Worm (Caenorhabditis elegans) whole organism, L2 larva: ENCODE measurements around the gene ncl-1.
A peak's percentile ranks its signal among the peaks of the same experiment; 100 is the strongest.

Experiments used
- C34F6.9 ChIP-seq: fragments of 150-350 bp; optimal IDR thresholded peaks from 2 replicates; lab custom pipeline; 2014; ENCODE audit warnings: missing biosample characterization, missing genetic modification characterization
- F13H6.1 ChIP-seq: sonication (generic microtip); optimal IDR thresholded peaks from 2 replicates; lab custom pipeline; 2016; ENCODE audit warnings: missing genetic modification characterization, missing compliant biosample characterization
- R02D3.7 ChIP-seq: fragments of 150-350 bp; optimal IDR thresholded peaks from 2 replicates; lab custom pipeline; 2014; ENCODE audit warnings: missing biosample characterization, missing genetic modification characterization
- Y55F3AM.14 ChIP-seq: fragments of 200-800 bp; sonication (Bioruptor generic); optimal IDR thresholded peaks from 2 replicates; lab custom pipeline; 2018; ENCODE audit warnings: mild to moderate bottlenecking, missing genetic modification characterization, missing compliant biosample characterization
- alr-1 ChIP-seq: fragments of 150-350 bp; optimal IDR thresholded peaks from 2 replicates; lab custom pipeline; 2014; ENCODE audit warnings: missing biosample characterization, missing genetic modification characterization
- aly-2 ChIP-seq: fragments of 150-350 bp; optimal IDR thresholded peaks from 2 replicates; lab custom pipeline; 2014; ENCODE audit warnings: missing biosample characterization, missing genetic modification characterization
- ama-1 ChIP-seq: fragments of 150-350 bp; optimal IDR thresholded peaks from 2 replicates; lab custom pipeline; 2018; ENCODE audit warnings: inconsistent platforms
- blmp-1 ChIP-seq: sonication (generic microtip); optimal IDR thresholded peaks from 2 replicates; lab custom pipeline; 2017; ENCODE audit warnings: missing genetic modification characterization, mild to moderate bottlenecking, missing compliant biosample characterization, antibody characterized with exemption, moderate library complexity; ENCODE audit not compliant: insufficient read depth
- ceh-16 ChIP-seq: fragments of 150-350 bp; optimal IDR thresholded peaks from 2 replicates; lab custom pipeline; 2014; ENCODE audit warnings: missing biosample characterization, missing genetic modification characterization
- ceh-82 ChIP-seq: fragments of 150-350 bp; optimal IDR thresholded peaks from 2 replicates; lab custom pipeline; 2014; ENCODE audit warnings: missing biosample characterization, missing genetic modification characterization
- crh-2 ChIP-seq: sonication (generic microtip); optimal IDR thresholded peaks from 2 replicates; lab custom pipeline; 2017; ENCODE audit warnings: missing biosample characterization, missing genetic modification characterization
- dmd-4 ChIP-seq: sonication (generic microtip); optimal IDR thresholded peaks from 2 replicates; lab custom pipeline; 2017; ENCODE audit warnings: missing biosample characterization, missing genetic modification characterization
- egl-27 ChIP-seq: sonication (generic microtip); optimal IDR thresholded peaks from 3 replicates; lab custom pipeline; 2017; ENCODE audit warnings: missing biosample characterization, missing genetic modification reagents, missing genetic modification characterization
- elt-1 ChIP-seq: fragments of 150-350 bp; optimal IDR thresholded peaks from 2 replicates; lab custom pipeline; 2014; ENCODE audit warnings: missing biosample characterization, missing genetic modification characterization
- elt-3 ChIP-seq: sonication (generic microtip); optimal IDR thresholded peaks from 2 replicates; lab custom pipeline; 2017; ENCODE audit warnings: missing biosample characterization, missing genetic modification characterization
- fos-1 ChIP-seq: fragments of 150-350 bp; optimal IDR thresholded peaks from 2 replicates; lab custom pipeline; 2014; ENCODE audit warnings: missing biosample characterization, missing genetic modification characterization
- gmeb-1 ChIP-seq: fragments of 150-350 bp; optimal IDR thresholded peaks from 2 replicates; lab custom pipeline; 2014; ENCODE audit warnings: missing biosample characterization, missing genetic modification characterization
- lin-11 ChIP-seq: fragments of 150-350 bp; sonication (generic microtip); optimal IDR thresholded peaks from 2 replicates; lab custom pipeline; 2014; ENCODE audit warnings: missing biosample characterization, missing genetic modification characterization, inconsistent platforms, mixed read lengths
- lin-13 ChIP-seq: fragments of 150-350 bp; optimal IDR thresholded peaks from 2 replicates; lab custom pipeline; 2014; ENCODE audit warnings: missing biosample characterization, missing genetic modification reagents, missing genetic modification characterization
- lin-39 ChIP-seq: fragments of 150-350 bp; optimal IDR thresholded peaks from 2 replicates; lab custom pipeline; 2014; ENCODE audit warnings: missing biosample characterization, missing genetic modification reagents, missing genetic modification characterization
- lsy-2 ChIP-seq, 2 experiments: fragments of 150-350 bp in 1 of 2; sonication (generic microtip) in 1 of 2; optimal IDR thresholded peaks; 2 replicates each; lab custom pipeline; 2014 to 2017; ENCODE audit warnings: missing biosample characterization in 2 of 2, missing genetic modification characterization in 2 of 2
- mab-5 ChIP-seq: fragments of 150-350 bp; optimal IDR thresholded peaks from 2 replicates; lab custom pipeline; 2014; ENCODE audit warnings: missing biosample characterization, missing genetic modification characterization
- mbf-1 ChIP-seq: sonication (generic microtip); optimal IDR thresholded peaks from 2 replicates; lab custom pipeline; 2017; ENCODE audit warnings: missing biosample characterization, missing genetic modification characterization
- mdl-1 ChIP-seq, 2 experiments: fragments of 150-350 bp in 1 of 2; sonication (generic microtip) in 1 of 2; optimal IDR thresholded peaks; 2 replicates each; lab custom pipeline; 2017; ENCODE audit warnings: missing biosample characterization in 2 of 2, missing genetic modification characterization in 2 of 2
- nhr-10 ChIP-seq: sonication (generic microtip); optimal IDR thresholded peaks from 2 replicates; lab custom pipeline; 2017; ENCODE audit warnings: missing biosample characterization, missing genetic modification characterization
- nhr-11 ChIP-seq: fragments of 150-350 bp; optimal IDR thresholded peaks from 2 replicates; lab custom pipeline; 2014; ENCODE audit warnings: missing biosample characterization, missing genetic modification characterization
- nhr-129 ChIP-seq: fragments of 150-350 bp; optimal IDR thresholded peaks from 2 replicates; lab custom pipeline; 2014; ENCODE audit warnings: missing biosample characterization, missing genetic modification characterization
- nhr-21 ChIP-seq: fragments of 150-350 bp; optimal IDR thresholded peaks from 2 replicates; lab custom pipeline; 2014; ENCODE audit warnings: missing biosample characterization, missing genetic modification characterization
- nhr-23 ChIP-seq: fragments of 150-350 bp; optimal IDR thresholded peaks from 2 replicates; lab custom pipeline; 2014; ENCODE audit warnings: missing biosample characterization, missing genetic modification reagents, missing genetic modification characterization
- nhr-237 ChIP-seq: fragments of 150-350 bp; optimal IDR thresholded peaks from 2 replicates; lab custom pipeline; 2014; ENCODE audit warnings: missing biosample characterization, missing genetic modification characterization
- nhr-25 ChIP-seq: fragments of 150-350 bp; sonication (generic microtip); optimal IDR thresholded peaks from 3 replicates; lab custom pipeline; 2014; ENCODE audit warnings: missing biosample characterization, missing genetic modification characterization
- nhr-6 ChIP-seq: fragments of 150-350 bp; optimal IDR thresholded peaks from 2 replicates; lab custom pipeline; 2014; ENCODE audit warnings: missing biosample characterization, missing genetic modification characterization
- nhr-77 ChIP-seq: fragments of 150-350 bp; optimal IDR thresholded peaks from 2 replicates; lab custom pipeline; 2014; ENCODE audit warnings: missing biosample characterization, missing genetic modification characterization
- sem-4 ChIP-seq: fragments of 150-350 bp; optimal IDR thresholded peaks from 2 replicates; lab custom pipeline; 2014; ENCODE audit warnings: missing biosample characterization, missing genetic modification reagents, missing genetic modification characterization
- skn-1 ChIP-seq: sonication (generic microtip); optimal IDR thresholded peaks from 2 replicates; lab custom pipeline; 2017; ENCODE audit warnings: missing biosample characterization, missing genetic modification characterization
- sma-3 ChIP-seq: sonication (generic microtip); optimal IDR thresholded peaks from 2 replicates; lab custom pipeline; 2016; ENCODE audit warnings: missing genetic modification reagents, missing genetic modification characterization, missing compliant biosample characterization
- sma-9 ChIP-seq, 2 experiments: fragments of 150-350 bp in 1 of 2; sonication (generic microtip) in 1 of 2; optimal IDR thresholded peaks; 2 replicates each; lab custom pipeline; 2014 to 2016; ENCODE audit warnings: missing genetic modification characterization in 2 of 2, mild to moderate bottlenecking in 1 of 2, missing biosample characterization in 1 of 2, missing compliant biosample characterization in 1 of 2, missing genetic modification reagents in 1 of 2, moderate library complexity in 1 of 2
- snpc-4 ChIP-seq: fragments of 150-350 bp; optimal IDR thresholded peaks from 2 replicates; lab custom pipeline; 2014; ENCODE audit warnings: missing biosample characterization, missing genetic modification characterization
- unc-39 ChIP-seq: fragments of 150-350 bp; optimal IDR thresholded peaks from 2 replicates; lab custom pipeline; 2014; ENCODE audit warnings: missing biosample characterization, missing genetic modification characterization
- unc-55 ChIP-seq: fragments of 150-350 bp; sonication (generic microtip); optimal IDR thresholded peaks from 3 replicates; lab custom pipeline; 2014; ENCODE audit warnings: missing biosample characterization, missing genetic modification reagents, missing genetic modification characterization
- unc-62 ChIP-seq: fragments of 150-350 bp; optimal IDR thresholded peaks from 2 replicates; lab custom pipeline; 2014; ENCODE audit warnings: missing biosample characterization, missing genetic modification reagents, missing genetic modification characterization
- zag-1 ChIP-seq: fragments of 150-350 bp; optimal IDR thresholded peaks from 2 replicates; lab custom pipeline; 2014; ENCODE audit warnings: missing biosample characterization, missing genetic modification characterization
- ztf-1 ChIP-seq: fragments of 200-800 bp; sonication (Bioruptor generic); conservative IDR thresholded peaks from 2 replicates; pipeline ENCODE4 v1.3.6; 2022; ENCODE audit warnings: missing genetic modification characterization, missing compliant biosample characterization
- ztf-11 ChIP-seq: sonication (generic microtip); optimal IDR thresholded peaks from 2 replicates; lab custom pipeline; 2017; ENCODE audit warnings: missing biosample characterization, missing genetic modification characterization
- ztf-4 ChIP-seq: fragments of 150-350 bp; optimal IDR thresholded peaks from 2 replicates; lab custom pipeline; 2014; ENCODE audit warnings: missing biosample characterization, missing genetic modification characterization

Gene ncl-1

ce11 chrIII:7710066-7710465 is 9.5 kb upstream of the ncl-1 start:
- TF ChIP-seq elt-1 (tag; lab: Kevin White, UChicago) (no peak), ztf-4 (tag; lab: Kevin White, UChicago) (peak; percentile 64), nhr-23 (tag; lab: Kevin White, UChicago) (no peak), crh-2 (peak; percentile 83), nhr-6 (tag; lab: Kevin White, UChicago) (peak; percentile 64), nhr-77 (tag; lab: Kevin White, UChicago) (no peak), snpc-4 (peak; percentile 58), blmp-1 (tag; lab: Kevin White, UChicago) (peak; percentile 58), mdl-1 (tag; optimal IDR thresholded peaks at IDR 0.05; lab: Kevin White, UChicago) (no peak), Y55F3AM.14 (GFP tag; lab: Kevin White, UChicago) (no peak), zag-1 (tag; lab: Kevin White, UChicago) (peak; percentile 62), F13H6.1 (peak; percentile 82), nhr-237 (tag; lab: Kevin White, UChicago) (no peak), nhr-25 (tag; lab: Kevin White, UChicago) (peak; percentile 71), lin-13 (GFP tag; lab: Kevin White, UChicago) (peak; percentile 98), sem-4 (peak; percentile 80), sma-9 (GFP tag; optimal IDR thresholded peaks at IDR 0.05; lab: Kevin White, UChicago) (peak; percentile 55), sma-9 (tag; optimal IDR thresholded peaks at IDR 0.05; lab: Kevin White, UChicago) (no peak), mbf-1 (tag; lab: Kevin White, UChicago) (no peak), ama-1 (lab: Kevin White, UChicago) (peak; percentile 25), dmd-4 (tag; lab: Kevin White, UChicago) (no peak), mab-5 (peak; percentile 46), alr-1 (no peak), ztf-1 (GFP tag; lab: Robert Waterston, UW) (no peak), lsy-2 (tag; optimal IDR thresholded peaks at IDR 0.05; lab: Kevin White, UChicago) (peak; percentile 41 to 88), unc-39 (tag; lab: Kevin White, UChicago) (no peak), nhr-21 (tag; lab: Kevin White, UChicago) (peak; percentile 52), sma-3 (GFP tag; lab: Kevin White, UChicago) (peak; percentile 55), unc-55 (GFP tag; lab: Kevin White, UChicago) (peak; percentile 80), nhr-11 (no peak), ceh-82 (tag; lab: Kevin White, UChicago) (no peak), ceh-16 (tag; lab: Kevin White, UChicago) (no peak), lin-39 (no peak), nhr-10 (tag; lab: Kevin White, UChicago) (peak; percentile 3), R02D3.7 (tag; lab: Kevin White, UChicago) (no peak), skn-1 (tag; lab: Kevin White, UChicago) (no peak), nhr-129 (tag; lab: Kevin White, UChicago) (peak; percentile 94), aly-2 (no peak), lin-11 (tag; lab: Kevin White, UChicago) (peak; percentile 72), fos-1 (peak; percentile 66), elt-3 (tag; lab: Kevin White, UChicago) (no peak), ztf-11 (tag; lab: Kevin White, UChicago) (no peak), egl-27 (tag; lab: Kevin White, UChicago) (peak; percentile 25), gmeb-1 (tag; lab: Kevin White, UChicago) (peak; percentile 76), unc-62 (GFP tag; lab: Kevin White, UChicago) (no peak), C34F6.9 (tag; lab: Kevin White, UChicago) (peak; percentile 92)

ce11 chrIII:7710943-7711342 is 8.6 kb upstream of the ncl-1 start:
- TF ChIP-seq alr-1 (no peak), C34F6.9 (tag; lab: Kevin White, UChicago) (peak; percentile 61), unc-55 (GFP tag; lab: Kevin White, UChicago) (peak; percentile 38), lin-13 (GFP tag; lab: Kevin White, UChicago) (peak; percentile 95), crh-2 (peak; percentile 41), nhr-129 (tag; lab: Kevin White, UChicago) (peak; percentile 37), lin-39 (no peak), gmeb-1 (tag; lab: Kevin White, UChicago) (no peak), lin-11 (tag; lab: Kevin White, UChicago) (peak; percentile 41), nhr-10 (tag; lab: Kevin White, UChicago) (peak; percentile 1), lsy-2 (tag; optimal IDR thresholded peaks at IDR 0.05; lab: Kevin White, UChicago) (peak in 1 of 2 experiments; percentile 63), F13H6.1 (peak; percentile 36)
- TF ChIP-seq, all 48 proteins: peak for 9
